Fruit fly (Drosophila melanogaster): ENCODE data around the gene sqz.

The sqz gene

dm6 chr3R:19176700-19177099, 12.7 kb downstream of the sqz start, which contains the start of gene CG14282:
TSS of gene CG14282 (plus strand) at chr3R:19177000.
- no peak for TF ChIP-seq CG4617 (GFP tag; optimal IDR thresholded peaks at IDR 0.05; ENCODE audit: borderline replicate concordance)
- no peak for TF ChIP-seq Hr78 (GFP tag; optimal IDR thresholded peaks at IDR 0.05)
- no peak for TF ChIP-seq chif (GFP tag; optimal IDR thresholded peaks at IDR 0.05)
- no peak for TF ChIP-seq Deaf1 (tag; optimal IDR thresholded peaks at IDR 0.05)
- TF ChIP-seq CG10267 (tag; optimal IDR thresholded peaks at IDR 0.05): no peak
- no peak for TF ChIP-seq crp (GFP tag; optimal IDR thresholded peaks at IDR 0.05)
- no peak for TF ChIP-seq phol (tag; optimal IDR thresholded peaks at IDR 0.05)
- TF ChIP-seq Hsf (GFP tag; optimal IDR thresholded peaks at IDR 0.05): no peak
- no peak for TF ChIP-seq Hr3 (GFP tag; optimal IDR thresholded peaks at IDR 0.05)
- TF ChIP-seq CG4730 (GFP tag; IDR thresholded peaks at IDR 0.05): no peak
- TF ChIP-seq gro (GFP tag; optimal IDR thresholded peaks at IDR 0.05): no peak
- no peak for TF ChIP-seq br (optimal IDR thresholded peaks at IDR 0.05)
- TF ChIP-seq CG8290 (GFP tag; optimal IDR thresholded peaks at IDR 0.05): no peak
- no peak for TF ChIP-seq CG8290 (tag; optimal IDR thresholded peaks at IDR 0.05)
- TF ChIP-seq pita (GFP tag; optimal IDR thresholded peaks at IDR 0.05): no peak
- TF ChIP-seq bsh (GFP tag; optimal IDR thresholded peaks at IDR 0.05): no peak
- TF ChIP-seq CG6765 (GFP tag; optimal IDR thresholded peaks at IDR 0.05): no peak
- TF ChIP-seq wor (GFP tag; IDR thresholded peaks at IDR 0.05): no peak
- TF ChIP-seq Usf (GFP tag; optimal IDR thresholded peaks at IDR 0.05): no peak
- no peak for TF ChIP-seq D19A (tag; optimal IDR thresholded peaks at IDR 0.05)
- TF ChIP-seq CG7556 (GFP tag; optimal IDR thresholded peaks at IDR 0.05): no peak

DNA sequence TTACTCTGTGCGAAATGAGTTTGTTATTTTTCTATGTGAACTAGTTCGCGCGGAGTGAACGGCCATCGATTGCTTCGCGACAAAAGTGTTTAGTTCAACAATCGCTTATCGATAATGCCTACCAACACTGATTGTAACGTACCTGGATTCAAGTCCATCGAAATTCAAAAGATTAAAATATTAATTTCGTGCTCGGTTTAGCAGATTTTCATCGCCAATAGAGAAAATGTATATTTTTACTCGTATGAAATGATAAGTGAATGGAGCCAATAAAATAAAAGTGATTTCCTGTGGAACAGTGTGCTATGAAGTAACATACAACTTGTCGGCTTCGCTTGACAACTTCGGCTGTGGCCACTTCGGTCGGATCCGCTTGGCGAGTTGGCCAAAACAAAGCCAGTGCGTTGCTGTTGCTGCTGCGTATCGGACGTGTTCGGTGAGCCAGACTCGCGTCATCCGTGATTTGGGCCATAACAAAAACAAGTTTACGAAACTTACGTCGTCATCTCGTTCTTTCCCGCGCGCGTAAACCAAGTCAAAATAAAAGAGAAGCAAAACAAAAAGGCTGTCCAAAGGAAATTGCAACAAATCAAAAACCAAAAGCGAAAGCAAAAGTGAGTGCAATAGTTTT, 16.4 kb downstream of the sqz start, which contains the start of the genes CG5555 and myd:
Gene CG5555 (minus strand): TSS at position 276 of the 631 bp plus-strand sequence.
Gene myd (plus strand): TSS at position 397 of the 631 bp plus-strand sequence.
- TF ChIP-seq dmrt11E (tag; optimal IDR thresholded peaks at IDR 0.05) (no peak), CG4282 (GFP tag; optimal IDR thresholded peaks at IDR 0.05) (no peak), crol (GFP tag; IDR thresholded peaks at IDR 0.05) (no peak), CG4617 (GFP tag; optimal IDR thresholded peaks at IDR 0.05; ENCODE audit: borderline replicate concordance) (peak; percentile 60), Six4 (GFP tag; optimal IDR thresholded peaks at IDR 0.05) (peak; percentile 2), Ptx1 (GFP tag; IDR thresholded peaks at IDR 0.05) (no peak), CG6683 (GFP tag; optimal IDR thresholded peaks at IDR 0.05) (no peak), tll (GFP tag; optimal IDR thresholded peaks at IDR 0.05) (no peak), nerfin-1 (tag; optimal IDR thresholded peaks at IDR 0.05) (no peak), ara (GFP tag; IDR thresholded peaks at IDR 0.05) (peak; percentile 52; the same call in 1 of the 2 replicates), hbn (GFP tag; IDR thresholded peaks at IDR 0.05; ENCODE audit: partially characterized antibody) (peak; percentile 38; the same call in 1 of the 2 replicates), Eip74EF (GFP tag; optimal IDR thresholded peaks at IDR 0.05) (peak in 1 of 2 experiments; percentile 5), inv (GFP tag; IDR thresholded peaks at IDR 0.05; ENCODE audit: partially characterized antibody) (peak; percentile 49), D19B (GFP tag; optimal IDR thresholded peaks at IDR 0.05) (no peak), HmgZ (tag; optimal IDR thresholded peaks at IDR 0.05) (peak; percentile 50), CG1233 (GFP tag; optimal IDR thresholded peaks at IDR 0.05) (no peak), CG10654 (GFP tag; optimal IDR thresholded peaks at IDR 0.05) (no peak), CG3847 (GFP tag; IDR thresholded peaks at IDR 0.05) (peak; percentile 23; the same call in 1 of the 2 replicates), CG17359 (tag; optimal IDR thresholded peaks at IDR 0.05) (peak; percentile 30), CG12155 (GFP tag; optimal IDR thresholded peaks at IDR 0.05) (peak; percentile 52), p53 (GFP tag; optimal IDR thresholded peaks at IDR 0.05) (no peak), Doc3 (GFP tag; IDR thresholded peaks at IDR 0.05; ENCODE audit: partially characterized antibody) (peak; percentile 71; the same call in 2 of the 3 replicates), CG18764 (GFP tag; optimal IDR thresholded peaks at IDR 0.05) (no peak), esg (GFP tag; conservative IDR thresholded peaks at IDR 0.05) (no peak), C15 (GFP tag; IDR thresholded peaks at IDR 0.05) (no peak), CG1603 (tag; optimal IDR thresholded peaks at IDR 0.05) (peak; percentile 56), slou (GFP tag; optimal IDR thresholded peaks at IDR 0.05) (no peak), zen (tag; optimal IDR thresholded peaks at IDR 0.05) (peak; percentile 6), CG2199 (GFP tag; IDR thresholded peaks at IDR 0.05) (no peak)

Measured in whole organism, embryonic.